Worm (Caenorhabditis elegans): ENCODE measurements around the gene AH9.3.

- no peak for TF ChIP-seq alr-1 (tag; optimal IDR thresholded peaks at IDR 0.05)
- no peak for TF ChIP-seq nhr-11 (tag; optimal IDR thresholded peaks at IDR 0.05)
- no peak for TF ChIP-seq snpc-4 (tag; optimal IDR thresholded peaks at IDR 0.05)
These were observed 13.3 kb upstream of the AH9.3 start, which contains the start of gene AH9.4 for ce11 chrX:2274237-2274636.

Data from whole organism, L2 larva.